Fruit fly (Drosophila melanogaster) whole organism, wandering third instar larva: ENCODE data around the gene Sp1.

Source experiments
- CG32264 ChIP-seq: fragments of 200-800 bp; sonication (Bioruptor generic); optimal IDR thresholded peaks from 2 replicates; lab custom pipeline; 2016; ENCODE audit warnings: missing biosample characterization, missing genetic modification characterization
- CG9705 ChIP-seq: fragments of 200-800 bp; sonication (Bioruptor generic); optimal IDR thresholded peaks from 2 replicates; lab custom pipeline; 2018; ENCODE audit warnings: missing biosample characterization, mild to moderate bottlenecking, missing genetic modification characterization
- CrebA ChIP-seq: fragments of 200-800 bp; sonication (Bioruptor generic); optimal IDR thresholded peaks from 2 replicates; lab custom pipeline; 2016; ENCODE audit warnings: missing biosample characterization, mild to moderate bottlenecking, missing genetic modification characterization, borderline replicate concordance
- Dfd ChIP-seq: fragments of >200 bp; optimal IDR thresholded peaks from 2 replicates; lab custom pipeline; 2017; ENCODE audit warnings: missing biosample characterization, missing genetic modification characterization
- Dif ChIP-seq: fragments of 200-275, 200-300 bp; sonication (Bioruptor generic); optimal IDR thresholded peaks from 2 replicates; lab custom pipeline; 2018; ENCODE audit warnings: missing biosample characterization, missing genetic modification characterization; ENCODE audit not compliant: partially characterized antibody
- GATAd ChIP-seq: sonication (Bioruptor generic); optimal IDR thresholded peaks from 2 replicates; lab custom pipeline; 2016; ENCODE audit warnings: missing biosample characterization, missing genetic modification characterization
- HLH106 ChIP-seq: fragments of 200-800 bp; optimal IDR thresholded peaks from 3 replicates; lab custom pipeline; 2019; ENCODE audit warnings: missing biosample characterization, mild to moderate bottlenecking, missing genetic modification characterization, moderate library complexity
- Hr78 ChIP-seq: fragments of >200 bp; optimal IDR thresholded peaks from 2 replicates; lab custom pipeline; 2017; ENCODE audit warnings: missing biosample characterization, missing genetic modification characterization
- Hr83 ChIP-seq: fragments of 200-300 bp; sonication (Bioruptor generic); optimal IDR thresholded peaks from 2 replicates; lab custom pipeline; 2016; ENCODE audit warnings: missing biosample characterization, mild to moderate bottlenecking, missing genetic modification characterization, moderate library complexity; ENCODE audit not compliant: poor library complexity, severe bottlenecking
- Jra ChIP-seq: sonication (Bioruptor generic); optimal IDR thresholded peaks from 2 replicates; lab custom pipeline; 2016; ENCODE audit warnings: missing biosample characterization, missing genetic modification characterization
- Mio ChIP-seq: sonication (Bioruptor generic); optimal IDR thresholded peaks from 2 replicates; lab custom pipeline; 2016; ENCODE audit warnings: missing biosample characterization, missing genetic modification characterization
- N ChIP-seq: fragments of >200 bp; optimal IDR thresholded peaks from 2 replicates; lab custom pipeline; 2018; ENCODE audit warnings: missing biosample characterization, missing external identifiers, missing genetic modification characterization
- OdsH ChIP-seq: fragments of 200-800 bp; sonication (Bioruptor generic); optimal IDR thresholded peaks from 2 replicates; lab custom pipeline; 2016; ENCODE audit warnings: missing biosample characterization, mild to moderate bottlenecking, missing genetic modification characterization
- Sp1 ChIP-seq: fragments of 200-800 bp; sonication (Bioruptor generic); optimal IDR thresholded peaks from 3 replicates; lab custom pipeline; 2019; ENCODE audit warnings: missing biosample characterization, mild to moderate bottlenecking, missing genetic modification characterization, moderate library complexity
- Vsx2 ChIP-seq: fragments of 200-300, 225-300 bp; sonication (Bioruptor generic); optimal IDR thresholded peaks from 2 replicates; lab custom pipeline; 2018; ENCODE audit warnings: missing biosample characterization, missing genetic modification characterization; ENCODE audit not compliant: partially characterized antibody
- br ChIP-seq: fragments of 200-800 bp; sonication (Bioruptor generic); optimal IDR thresholded peaks from 2 replicates; lab custom pipeline; 2016; ENCODE audit warnings: missing biosample characterization, missing genetic modification characterization
- dl ChIP-seq, 2 experiments: fragments of 175-275, 200-275 bp in 1 of 2; fragments of 200-275 bp in 1 of 2; sonication (Bioruptor generic); optimal IDR thresholded peaks; lab custom pipeline; 2018; ENCODE audit warnings: mild to moderate bottlenecking in 2 of 2, missing biosample characterization in 2 of 2, missing genetic modification characterization in 2 of 2, moderate library complexity in 2 of 2; ENCODE audit not compliant: partially characterized antibody in 2 of 2, insufficient read depth in 1 of 2
- dmrt93B ChIP-seq: fragments of 200-800 bp; sonication (Bioruptor generic); optimal IDR thresholded peaks from 2 replicates; lab custom pipeline; 2018; ENCODE audit warnings: missing biosample characterization, mild to moderate bottlenecking, missing genetic modification characterization
- ey ChIP-seq: fragments of 200-800 bp; sonication (Bioruptor generic); optimal IDR thresholded peaks from 2 replicates; lab custom pipeline; 2016; ENCODE audit warnings: missing biosample characterization, missing genetic modification characterization
- foxo ChIP-seq, 2 experiments: fragments of 200-800 bp; sonication (Bioruptor generic); optimal IDR thresholded peaks; 2 replicates in 1 of 2; 3 replicates in 1 of 2; lab custom pipeline; 2016 to 2017; ENCODE audit warnings: missing biosample characterization in 2 of 2, missing genetic modification characterization in 2 of 2
- fru ChIP-seq: fragments of 200-800 bp; sonication (Bioruptor generic); optimal IDR thresholded peaks from 3 replicates; lab custom pipeline; 2016; ENCODE audit warnings: missing biosample characterization, mild to moderate bottlenecking, missing genetic modification characterization
- h ChIP-seq: fragments of 200-800 bp; sonication (Bioruptor generic); optimal IDR thresholded peaks from 3 replicates; lab custom pipeline; 2016; ENCODE audit warnings: missing biosample characterization, mild to moderate bottlenecking, missing genetic modification characterization
- jim ChIP-seq: fragments of 175-275, 200-325 bp; sonication (Bioruptor generic); optimal IDR thresholded peaks from 2 replicates; lab custom pipeline; 2016; ENCODE audit warnings: missing biosample characterization, mild to moderate bottlenecking, missing genetic modification characterization
- pan ChIP-seq: fragments of >200 bp; optimal IDR thresholded peaks from 2 replicates; lab custom pipeline; 2017
- psq ChIP-seq: fragments of 200-800 bp; sonication (Bioruptor generic); optimal IDR thresholded peaks from 3 replicates; lab custom pipeline; 2017; ENCODE audit warnings: missing biosample characterization, mild to moderate bottlenecking, missing genetic modification characterization, moderate library complexity
- rgr ChIP-seq: fragments of 200-800 bp; sonication (Bioruptor generic); optimal IDR thresholded peaks from 3 replicates; lab custom pipeline; 2016; ENCODE audit warnings: missing biosample characterization, mild to moderate bottlenecking, missing genetic modification characterization
- sage ChIP-seq: fragments of 200-800 bp; sonication (Bioruptor generic); optimal IDR thresholded peaks from 2 replicates; lab custom pipeline; 2016; ENCODE audit warnings: missing biosample characterization, mild to moderate bottlenecking, missing genetic modification characterization
- sv ChIP-seq: fragments of 200-800 bp; sonication (Bioruptor generic); optimal IDR thresholded peaks from 3 replicates; lab custom pipeline; 2016; ENCODE audit warnings: missing biosample characterization, missing genetic modification characterization
- tai ChIP-seq: sonication (Bioruptor generic); optimal IDR thresholded peaks from 2 replicates; lab custom pipeline; 2016; ENCODE audit warnings: missing biosample characterization, missing genetic modification characterization
- usp ChIP-seq: fragments of >200 bp; optimal IDR thresholded peaks from 2 replicates; lab custom pipeline; 2017; ENCODE audit warnings: missing biosample characterization, missing genetic modification characterization
- woc ChIP-seq: sonication (Bioruptor generic); optimal IDR thresholded peaks from 2 replicates; lab custom pipeline; 2016; ENCODE audit warnings: missing biosample characterization, mild to moderate bottlenecking, missing genetic modification characterization

The Sp1 gene

dm6 chrX:9738551-9738950, 9.1 kb downstream of the Sp1 start (continued):
- TF ChIP-seq OdsH (GFP tag; lab: Kevin White, UChicago) (no peak), dmrt93B (GFP tag; lab: Kevin White, UChicago) (peak; percentile 7), CG9705 (GFP tag; lab: Kevin White, UChicago) (no peak), CG32264 (GFP tag; lab: Kevin White, UChicago) (no peak), psq (GFP tag; lab: Kevin White, UChicago) (peak; percentile 10), tai (GFP tag; lab: Kevin White, UChicago) (no peak), dl (GFP tag; optimal IDR thresholded peaks at IDR 0.05; lab: Kevin White, UChicago; ENCODE audit: insufficient read depth in 1 of 2, partially characterized antibody in 2 of 2) (no peak)

dm6 chrX:9740269-9740668, 10.8 kb downstream of the Sp1 start:
- TF ChIP-seq sage (GFP tag; lab: Kevin White, UChicago): no peak
- no peak for TF ChIP-seq Dfd (GFP tag; lab: Kevin White, UChicago)
- TF ChIP-seq HLH106: no peak
- no peak for TF ChIP-seq Jra (GFP tag; lab: Kevin White, UChicago)
- TF ChIP-seq GATAd (GFP tag; lab: Kevin White, UChicago): no peak
- TF ChIP-seq sv: no peak
- no peak for TF ChIP-seq Vsx2 (GFP tag; lab: Kevin White, UChicago)
- TF ChIP-seq dmrt93B (GFP tag; lab: Kevin White, UChicago): no peak
- no peak for TF ChIP-seq h (GFP tag; lab: Kevin White, UChicago)
- TF ChIP-seq CrebA (GFP tag; lab: Kevin White, UChicago): no peak
- no peak for TF ChIP-seq N
- TF ChIP-seq Hr83 (GFP tag; lab: Kevin White, UChicago): no peak
- no peak for TF ChIP-seq Hr78 (GFP tag; lab: Kevin White, UChicago)
- TF ChIP-seq pan (lab: Kevin White, UChicago): no peak
- no peak for TF ChIP-seq jim (GFP tag; lab: Kevin White, UChicago)
- no peak for TF ChIP-seq foxo (GFP tag; optimal IDR thresholded peaks at IDR 0.05; lab: Kevin White, UChicago)
- TF ChIP-seq br (GFP tag; lab: Kevin White, UChicago): no peak
- no peak for TF ChIP-seq ey (GFP tag; lab: Kevin White, UChicago)
- TF ChIP-seq tai (GFP tag; lab: Kevin White, UChicago): no peak
- no peak for TF ChIP-seq OdsH (GFP tag; lab: Kevin White, UChicago)

- TF ChIP-seq woc (GFP tag; lab: Kevin White, UChicago) (peak; percentile 27), h (GFP tag; lab: Kevin White, UChicago) (peak; percentile 34), HLH106 (peak; percentile 39), ey (GFP tag; lab: Kevin White, UChicago) (peak; percentile 27), Dif (no peak), Sp1 (GFP tag; lab: Kevin White, UChicago) (peak; percentile 55), br (GFP tag; lab: Kevin White, UChicago) (peak; percentile 14), psq (GFP tag; lab: Kevin White, UChicago) (peak; percentile 6), rgr (GFP tag; lab: Kevin White, UChicago) (peak; percentile 34), OdsH (GFP tag; lab: Kevin White, UChicago) (peak; percentile 1), sv (no peak)
These were observed 12.6 kb downstream of the Sp1 start for dm6 chrX:9742084-9742483.

- TF ChIP-seq usp (no peak), Sp1 (GFP tag; lab: Kevin White, UChicago) (no peak), jim (GFP tag; lab: Kevin White, UChicago) (no peak), rgr (GFP tag; lab: Kevin White, UChicago) (no peak), Mio (no peak), CG9705 (GFP tag; lab: Kevin White, UChicago) (no peak), pan (lab: Kevin White, UChicago) (no peak), tai (GFP tag; lab: Kevin White, UChicago) (no peak), fru (GFP tag; lab: Kevin White, UChicago) (no peak), ey (GFP tag; lab: Kevin White, UChicago) (no peak), Jra (GFP tag; lab: Kevin White, UChicago) (no peak), sage (GFP tag; lab: Kevin White, UChicago) (no peak), GATAd (GFP tag; lab: Kevin White, UChicago) (no peak), CrebA (GFP tag; lab: Kevin White, UChicago) (no peak), dmrt93B (GFP tag; lab: Kevin White, UChicago) (no peak), woc (GFP tag; lab: Kevin White, UChicago) (no peak), Vsx2 (GFP tag; lab: Kevin White, UChicago) (no peak)
These were observed 14.7 kb downstream of the Sp1 start for dm6 chrX:9744034-9744673.
